Fruit fly (Drosophila melanogaster): Measurements from ENCODE around the gene CG7370.

Gene CG7370

DNA sequence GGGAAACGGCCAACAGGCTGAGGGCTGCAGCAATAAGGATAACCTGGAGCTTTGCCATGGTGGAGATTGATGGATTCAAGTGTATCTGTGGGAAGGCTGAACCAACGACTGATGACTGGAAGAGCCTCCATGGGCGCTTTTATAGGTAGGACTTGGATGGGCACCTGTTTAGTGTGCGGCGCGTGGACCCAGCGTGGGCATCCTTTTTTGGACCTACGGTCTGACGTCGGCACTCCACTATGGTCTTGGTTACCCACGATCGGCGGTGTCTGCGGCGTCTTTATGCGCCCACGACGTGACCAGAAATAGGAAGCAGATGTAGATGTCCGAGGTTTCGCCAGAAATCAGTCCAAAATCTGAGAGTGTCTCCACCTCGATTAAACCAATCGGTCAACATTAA, 29.4 kb upstream of the CG7370 start, which contains the start of gene CG14566:
TSS of gene CG14566 (minus strand) at position 101 of the 400 bp plus-strand sequence.
- TF ChIP-seq CG4496 (GFP tag; IDR thresholded peaks at IDR 0.05) (no peak), D1 (tag; optimal IDR thresholded peaks at IDR 0.05) (no peak), Ets98B (GFP tag; IDR thresholded peaks at IDR 0.05) (no peak), CG10348 (GFP tag; IDR thresholded peaks at IDR 0.05) (no peak)

DNA sequence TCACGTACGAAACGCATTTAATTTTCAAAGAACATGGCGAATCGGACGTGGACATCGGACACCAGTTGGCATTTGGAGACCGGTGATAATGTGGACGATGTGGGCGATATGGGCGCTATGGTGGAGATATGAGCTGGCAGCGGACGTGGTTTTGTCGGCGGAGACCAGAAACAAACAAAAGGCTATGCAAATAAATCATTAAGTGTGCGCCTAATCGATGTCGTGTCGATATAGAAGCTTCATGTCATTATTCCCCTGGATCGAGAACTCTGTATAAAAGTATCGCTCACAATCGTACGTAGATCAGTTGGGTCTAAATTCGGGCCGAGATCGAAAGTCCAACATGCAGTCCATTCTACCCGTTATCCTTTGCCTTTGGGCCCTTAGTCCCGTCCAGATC, 28.4 kb upstream of the CG7370 start, which contains the start of gene CG14572:
TSS of gene CG14572 (plus strand) at position 301 of the 400 bp plus-strand sequence.
- TF ChIP-seq CG4496 (GFP tag; IDR thresholded peaks at IDR 0.05) (no peak), Pif1B (GFP tag; optimal IDR thresholded peaks at IDR 0.05) (no peak), CG34367 (tag; optimal IDR thresholded peaks at IDR 0.05) (no peak), CG14655 (GFP tag; optimal IDR thresholded peaks at IDR 0.05) (no peak), Ets98B (GFP tag; IDR thresholded peaks at IDR 0.05) (no peak), fd96Ca (GFP tag; IDR thresholded peaks at IDR 0.05) (no peak), CG9948 (tag; optimal IDR thresholded peaks at IDR 0.05) (no peak), CG8159 (tag; optimal IDR thresholded peaks at IDR 0.05) (no peak), CG8301 (tag; optimal IDR thresholded peaks at IDR 0.05) (no peak), CG17806 (tag; optimal IDR thresholded peaks at IDR 0.05) (no peak), Snoo (tag; optimal IDR thresholded peaks at IDR 0.05) (no peak), CG12605 (GFP tag; IDR thresholded peaks at IDR 0.05) (no peak), CG13204 (GFP tag; optimal IDR thresholded peaks at IDR 0.05) (no peak), CG32121 (GFP tag; IDR thresholded peaks at IDR 0.05) (no peak), rn (GFP tag; IDR thresholded peaks at IDR 0.05) (no peak)

DNA sequence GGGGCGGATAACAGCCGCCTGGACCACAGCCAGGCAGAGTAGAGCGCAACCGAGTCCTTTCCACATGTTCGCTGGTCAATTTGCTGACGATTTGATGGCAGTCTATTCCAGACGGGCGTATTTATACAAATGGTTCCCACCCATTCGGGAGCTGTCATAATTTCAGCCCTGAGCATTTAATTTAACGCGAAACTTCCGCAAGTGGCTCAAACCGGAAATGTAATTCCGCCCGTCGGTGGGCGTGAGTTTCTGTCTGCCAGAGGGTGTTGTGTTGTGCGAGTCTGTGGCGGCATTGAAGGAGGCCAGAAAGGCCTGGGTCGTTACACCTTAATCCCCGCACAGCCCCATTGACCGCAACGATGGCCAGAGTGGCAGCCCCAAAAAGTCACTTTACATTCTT, 25.4 kb upstream of the CG7370 start, which contains the start of gene CG14565:
TSS of gene CG14565 (minus strand) at position 101 of the 400 bp plus-strand sequence.
- TF ChIP-seq CG15710 (tag; optimal IDR thresholded peaks at IDR 0.05) (no peak), gl (tag; optimal IDR thresholded peaks at IDR 0.05) (no peak), fd96Ca (GFP tag; IDR thresholded peaks at IDR 0.05) (no peak), CG34367 (tag; optimal IDR thresholded peaks at IDR 0.05) (no peak), CG8159 (tag; optimal IDR thresholded peaks at IDR 0.05) (no peak), CG32121 (GFP tag; IDR thresholded peaks at IDR 0.05) (no peak), CG9948 (tag; optimal IDR thresholded peaks at IDR 0.05) (no peak), CG12605 (GFP tag; IDR thresholded peaks at IDR 0.05) (no peak), Pif1B (GFP tag; optimal IDR thresholded peaks at IDR 0.05) (no peak), D1 (tag; optimal IDR thresholded peaks at IDR 0.05) (no peak), Snoo (tag; optimal IDR thresholded peaks at IDR 0.05) (no peak), CG8301 (tag; optimal IDR thresholded peaks at IDR 0.05) (no peak), CG17806 (tag; optimal IDR thresholded peaks at IDR 0.05) (no peak), CG13204 (GFP tag; optimal IDR thresholded peaks at IDR 0.05) (no peak), EcR (GFP tag; optimal IDR thresholded peaks at IDR 0.05) (no peak), CG10348 (GFP tag; IDR thresholded peaks at IDR 0.05) (no peak), Pif1A (GFP tag; optimal IDR thresholded peaks at IDR 0.05) (no peak)

DNA sequence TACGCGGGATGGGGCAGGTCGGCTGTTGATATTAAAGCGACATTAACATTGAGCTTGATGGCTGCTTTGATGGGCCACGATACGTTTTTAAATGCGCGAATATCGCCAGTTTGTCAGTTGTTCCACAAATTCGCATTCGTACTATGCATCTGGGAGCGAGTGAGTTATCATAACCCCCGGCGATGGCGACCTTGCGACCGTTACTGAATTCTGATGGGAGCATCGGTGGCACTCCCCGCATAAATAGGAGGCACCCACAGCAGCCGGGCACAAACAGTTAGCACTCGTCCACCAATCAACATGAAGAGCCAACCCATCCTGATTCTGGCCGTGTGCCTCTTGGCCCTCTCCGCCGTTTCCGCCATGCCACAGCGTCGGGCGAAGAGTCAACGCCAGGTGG, 12.8 kb upstream of the CG7370 start, which contains the start of gene CG14564:
TSS of gene CG14564 (plus strand) at position 301 of the 400 bp plus-strand sequence.
- no peak for TF ChIP-seq CG34367 (tag; optimal IDR thresholded peaks at IDR 0.05)
- TF ChIP-seq CG17806 (tag; optimal IDR thresholded peaks at IDR 0.05): no peak
- TF ChIP-seq CG10348 (GFP tag; IDR thresholded peaks at IDR 0.05): no peak
- no peak for TF ChIP-seq CG13204 (GFP tag; optimal IDR thresholded peaks at IDR 0.05)
- TF ChIP-seq D1 (tag; optimal IDR thresholded peaks at IDR 0.05): no peak
- no peak for TF ChIP-seq CG14655 (GFP tag; optimal IDR thresholded peaks at IDR 0.05)
- no peak for TF ChIP-seq CG4496 (GFP tag; IDR thresholded peaks at IDR 0.05)
- no peak for TF ChIP-seq CG12605 (GFP tag; IDR thresholded peaks at IDR 0.05)
- no peak for TF ChIP-seq CG15710 (tag; optimal IDR thresholded peaks at IDR 0.05)
- TF ChIP-seq CG9948 (tag; optimal IDR thresholded peaks at IDR 0.05): no peak
- no peak for TF ChIP-seq CG8159 (tag; optimal IDR thresholded peaks at IDR 0.05)
- no peak for TF ChIP-seq EcR (GFP tag; optimal IDR thresholded peaks at IDR 0.05)
- TF ChIP-seq Snoo (tag; optimal IDR thresholded peaks at IDR 0.05): no peak
- TF ChIP-seq Pif1B (GFP tag; optimal IDR thresholded peaks at IDR 0.05): no peak
- TF ChIP-seq CG32121 (GFP tag; IDR thresholded peaks at IDR 0.05): no peak
- TF ChIP-seq fd96Ca (GFP tag; IDR thresholded peaks at IDR 0.05): no peak
- no peak for TF ChIP-seq CG8301 (tag; optimal IDR thresholded peaks at IDR 0.05)
- TF ChIP-seq rn (GFP tag; IDR thresholded peaks at IDR 0.05): no peak
- no peak for TF ChIP-seq gl (tag; optimal IDR thresholded peaks at IDR 0.05)
- no peak for TF ChIP-seq Ets98B (GFP tag; IDR thresholded peaks at IDR 0.05)

DNA sequence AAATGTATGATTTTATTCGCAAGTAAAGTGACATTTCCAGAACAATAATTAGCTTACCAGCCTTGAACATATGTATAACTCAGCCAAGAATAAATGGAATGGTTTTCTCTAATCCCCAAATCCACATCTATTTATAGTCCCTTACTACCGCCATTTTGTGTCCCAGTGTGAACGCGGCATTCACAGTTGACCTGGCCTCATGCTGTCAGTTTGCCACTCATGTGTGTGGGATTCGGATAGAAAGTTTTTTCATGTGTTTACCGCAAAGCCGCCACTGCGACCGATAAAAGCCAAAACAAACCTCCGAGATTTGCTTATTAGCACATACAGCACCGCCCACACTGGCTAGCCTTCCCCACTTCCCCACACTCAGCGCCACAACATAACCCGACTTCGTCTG, 3.7 kb upstream of the CG7370 start:
- no peak for TF ChIP-seq CG4496 (GFP tag; IDR thresholded peaks at IDR 0.05)
- no peak for TF ChIP-seq CG8301 (tag; optimal IDR thresholded peaks at IDR 0.05)
- TF ChIP-seq Snoo (tag; optimal IDR thresholded peaks at IDR 0.05): no peak
- TF ChIP-seq CG15710 (tag; optimal IDR thresholded peaks at IDR 0.05): no peak
- TF ChIP-seq rn (GFP tag; IDR thresholded peaks at IDR 0.05): no peak
- no peak for TF ChIP-seq Ets98B (GFP tag; IDR thresholded peaks at IDR 0.05)
- TF ChIP-seq CG10348 (GFP tag; IDR thresholded peaks at IDR 0.05): no peak
- TF ChIP-seq CG8159 (tag; optimal IDR thresholded peaks at IDR 0.05): no peak
- TF ChIP-seq D1 (tag; optimal IDR thresholded peaks at IDR 0.05): no peak
- TF ChIP-seq CG34367 (tag; optimal IDR thresholded peaks at IDR 0.05): no peak

DNA sequence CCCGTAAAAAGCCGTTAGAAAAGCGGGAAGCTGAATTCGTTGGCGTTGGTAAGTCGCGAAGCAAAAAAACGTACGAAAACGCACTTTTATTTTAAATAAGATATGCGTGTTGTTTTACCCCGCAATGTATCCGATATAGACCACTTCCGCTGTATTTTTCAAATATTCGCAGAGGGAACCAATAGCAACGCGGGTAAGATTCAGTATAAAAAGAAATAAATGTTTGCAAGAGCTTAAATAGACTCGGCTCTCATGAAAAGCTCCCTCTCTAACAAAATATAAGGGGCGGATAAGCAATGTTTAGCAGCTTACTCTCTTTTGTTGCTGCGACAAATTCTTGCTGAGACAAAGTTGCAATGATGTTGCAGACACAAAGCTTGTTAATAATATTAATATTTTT, 713 bp downstream of the CG7370 start, which contains the start of gene Syn1:
TSS of gene Syn1 (minus strand) at position 207 of the 400 bp plus-strand sequence.
- TF ChIP-seq CG4496 (GFP tag; IDR thresholded peaks at IDR 0.05): peak; percentile 41; the same call in 2 of the 3 replicates
- TF ChIP-seq Ets98B (GFP tag; IDR thresholded peaks at IDR 0.05): 0 out of 2 replicates have a peak, but pooled peaks have one; percentile 19
- TF ChIP-seq CG12605 (GFP tag; IDR thresholded peaks at IDR 0.05): peak; percentile 51
- no peak for TF ChIP-seq Snoo (tag; optimal IDR thresholded peaks at IDR 0.05)

Measured in whole organism, pupa.